Worm (Caenorhabditis elegans): ENCODE data around the gene srsx-10.

DNA sequence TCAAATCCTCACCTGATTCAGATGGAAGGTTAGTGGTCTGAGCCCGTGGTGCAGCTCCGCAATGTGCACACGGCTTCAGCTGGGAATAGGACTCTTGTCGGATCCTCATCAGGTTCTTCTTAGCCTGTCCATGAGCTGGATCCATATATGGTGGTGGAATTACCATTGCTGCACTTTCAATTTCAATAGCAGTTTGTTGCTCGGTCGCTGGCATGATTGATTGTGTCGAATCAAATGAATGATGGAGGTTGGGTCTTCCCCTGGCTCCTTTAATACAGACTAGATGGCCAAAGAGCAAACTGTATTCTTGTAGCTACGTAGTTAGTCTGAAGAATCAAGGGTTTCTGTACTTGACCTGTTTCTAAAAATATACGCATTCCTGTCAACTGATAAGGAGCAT is 41.8 kb downstream of the srsx-10 start, which contains the start of gene C02E7.10:
- TF ChIP-seq lin-11 (tag; optimal IDR thresholded peaks at IDR 0.05) (no peak), ets-4 (tag; optimal IDR thresholded peaks at IDR 0.05) (no peak), che-1 (tag; optimal IDR thresholded peaks at IDR 0.05) (no peak), pqm-1 (tag; optimal IDR thresholded peaks at IDR 0.05) (no peak), ceh-9 (tag; optimal IDR thresholded peaks at IDR 0.05) (no peak), fkh-6 (tag; optimal IDR thresholded peaks at IDR 0.05) (no peak), sdc-2 (tag; optimal IDR thresholded peaks at IDR 0.05) (no peak), dve-1 (tag; optimal IDR thresholded peaks at IDR 0.05) (no peak), pros-1 (tag; optimal IDR thresholded peaks at IDR 0.05) (no peak), tbx-2 (tag; optimal IDR thresholded peaks at IDR 0.05) (no peak), lim-6 (tag; optimal IDR thresholded peaks at IDR 0.05) (no peak)
